Worm (Caenorhabditis elegans): ENCODE results near the gene ZK643.2.

ce11 chrIII:8944357-8944756, 12.0 kb upstream of the ZK643.2 start, which contains the start of gene dhrr-1:
- TF ChIP-seq unc-62 (GFP tag; optimal IDR thresholded peaks at IDR 0.05), result no peak
- TF ChIP-seq R02D3.7 (tag; optimal IDR thresholded peaks at IDR 0.05), result no peak
- no peak for TF ChIP-seq fkh-10 (GFP tag; optimal IDR thresholded peaks at IDR 0.05)
- no peak for TF ChIP-seq ZK546.5 (tag; optimal IDR thresholded peaks at IDR 0.05)
- TF ChIP-seq nhr-76 (tag; optimal IDR thresholded peaks at IDR 0.05), result no peak
- TF ChIP-seq ama-1 (optimal IDR thresholded peaks at IDR 0.05), result no peak
- TF ChIP-seq nhr-25 (tag; optimal IDR thresholded peaks at IDR 0.05), result no peak
- no peak for TF ChIP-seq lsy-12 (tag; optimal IDR thresholded peaks at IDR 0.05)
- no peak for TF ChIP-seq ceh-9 (tag; optimal IDR thresholded peaks at IDR 0.05)
- no peak for TF ChIP-seq unc-39 (tag; optimal IDR thresholded peaks at IDR 0.05)
- TF ChIP-seq nhr-28 (tag; optimal IDR thresholded peaks at IDR 0.05), result no peak
- TF ChIP-seq nhr-237 (tag; optimal IDR thresholded peaks at IDR 0.05), result no peak
- TF ChIP-seq elt-2 (tag; optimal IDR thresholded peaks at IDR 0.05), result no peak
